Worm (Caenorhabditis elegans): Measurements from ENCODE around the gene ZK632.4.

ZK632.4 gene

ce11 chrIII:9783133-9783590 lies 24.1 kb downstream of the ZK632.4 start (continued):
- peak; percentile 24 for TF ChIP-seq F49E8.2 (tag; optimal IDR thresholded peaks at IDR 0.05; ENCODE audit: insufficient read depth)
- TF ChIP-seq let-526 (GFP tag; IDR thresholded peaks at IDR 0.05) = no peak
- TF ChIP-seq dox-1 (GFP tag; IDR thresholded peaks at IDR 0.05) = no peak
- peak; percentile 85 for TF ChIP-seq madf-3 (GFP tag; IDR thresholded peaks at IDR 0.05)

ce11 chrIII:9782483-9783081 lies 24.7 kb downstream of the ZK632.4 start, which contains the start of gene R10E11.6:
Gene R10E11.6, plus strand, starts transcription at chrIII:9783006.
- TF ChIP-seq pha-4 (tag; optimal IDR thresholded peaks at IDR 0.05) (no peak), nhr-80 (tag; optimal IDR thresholded peaks at IDR 0.05) (no peak), atf-7 (tag; optimal IDR thresholded peaks at IDR 0.05) (no peak), rec-8 (tag; optimal IDR thresholded peaks at IDR 0.05) (peak in 1 of 2 experiments; percentile 19)

- TF ChIP-seq pbrm-1 (GFP tag; IDR thresholded peaks at IDR 0.05) (peak; percentile 75), ceh-40 (GFP tag; IDR thresholded peaks at IDR 0.05) (0 out of 2 replicates have a peak, but pooled peaks have one; percentile 8), ets-4 (GFP tag; optimal IDR thresholded peaks at IDR 0.05) (peak; percentile 66), F52B5.7 (tag; optimal IDR thresholded peaks at IDR 0.05) (peak; percentile 53), nhr-179 (tag; optimal IDR thresholded peaks at IDR 0.05) (no peak), nfya-2 (GFP tag; IDR thresholded peaks at IDR 0.05) (peak; percentile 25; the same call in 1 of the 2 replicates), cebp-1 (GFP tag; IDR thresholded peaks at IDR 0.05) (no peak), cebp-1 (tag; optimal IDR thresholded peaks at IDR 0.05) (peak; percentile 42), hrde-1 (tag; optimal IDR thresholded peaks at IDR 0.05; ENCODE audit: borderline replicate concordance) (peak; percentile 79), let-607 (tag; optimal IDR thresholded peaks at IDR 0.05) (peak in 1 of 2 experiments; percentile 30), Y53G8AR.9 (GFP tag; conservative IDR thresholded peaks at IDR 0.05) (peak; percentile 80), ceh-79 (tag; optimal IDR thresholded peaks at IDR 0.05) (peak; percentile 53), ZK185.1 (tag; optimal IDR thresholded peaks at IDR 0.05; ENCODE audit: poor library complexity, severe bottlenecking) (peak; percentile 37), mes-4 (tag; optimal IDR thresholded peaks at IDR 0.05) (no peak), madf-6 (GFP tag; IDR thresholded peaks at IDR 0.05) (peak; percentile 57), Y56A3A.18 (GFP tag; IDR thresholded peaks at IDR 0.05) (0 out of 2 replicates have a peak, but pooled peaks have one; percentile 9), ekl-4 (GFP tag; IDR thresholded peaks at IDR 0.05) (peak; percentile 80), madf-10 (tag; optimal IDR thresholded peaks at IDR 0.05) (peak; percentile 23), tlf-1 (GFP tag; optimal IDR thresholded peaks at IDR 0.05) (peak; percentile 76), mcd-1 (GFP tag; IDR thresholded peaks at IDR 0.05) (peak; percentile 62), ztf-26 (tag; optimal IDR thresholded peaks at IDR 0.05) (peak; percentile 23), repo-1 (tag; optimal IDR thresholded peaks at IDR 0.05) (peak; percentile 62), nfyb-1 (GFP tag; IDR thresholded peaks at IDR 0.05) (peak; percentile 77), akir-1 (GFP tag; optimal IDR thresholded peaks at IDR 0.05) (peak; percentile 30), ama-1 (optimal IDR thresholded peaks at IDR 0.05) (no peak), ama-1 (GFP tag; optimal IDR thresholded peaks at IDR 0.05) (peak in 1 of 2 experiments; percentile 10), madf-3 (GFP tag; IDR thresholded peaks at IDR 0.05) (0 out of 2 replicates have a peak, but pooled peaks have one; percentile 64), nhr-27 (tag; optimal IDR thresholded peaks at IDR 0.05) (no peak), dpff-1 (tag; optimal IDR thresholded peaks at IDR 0.05) (peak; percentile 11), zfh-2 (GFP tag; conservative IDR thresholded peaks at IDR 0.05) (peak; percentile 30; the same call in 1 of the 2 replicates), aptf-2 (GFP tag; conservative IDR thresholded peaks at IDR 0.05) (no peak), hmg-1.2 (GFP tag; IDR thresholded peaks at IDR 0.05) (no peak; the same call in none of the 2 replicates), athp-1 (tag; optimal IDR thresholded peaks at IDR 0.05) (peak; percentile 77), die-1 (tag; optimal IDR thresholded peaks at IDR 0.05) (peak; percentile 62), lin-35 (GFP tag; optimal IDR thresholded peaks at IDR 0.05) (no peak), Y95B8A.8 (GFP tag; IDR thresholded peaks at IDR 0.05) (peak; percentile 54; the same call in 1 of the 2 replicates), C17E4.6 (GFP tag; IDR thresholded peaks at IDR 0.05) (peak; percentile 22; the same call in 1 of the 2 replicates)
Observed at ce11 chrIII:9782011-9782436, 25.2 kb downstream of the ZK632.4 start, which contains the start of gene vha-2. Gene vha-2, plus strand, starts transcription at chrIII:9782164.

Measured in whole organism, young adult.